Fruit fly (Drosophila melanogaster): Measurements from ENCODE around the gene CG10098.

dm6 chr3R:7075115-7075425, 49.3 kb upstream of the CG10098 start:
- TF ChIP-seq ttk (optimal IDR thresholded peaks at IDR 0.05), result no peak
- TF ChIP-seq psq (optimal IDR thresholded peaks at IDR 0.05), result no peak
- no peak for TF ChIP-seq insv (optimal IDR thresholded peaks at IDR 0.05)
- no peak for TF ChIP-seq Sin3A (optimal IDR thresholded peaks at IDR 0.05)
- TF ChIP-seq Myc (optimal IDR thresholded peaks at IDR 0.05), result no peak
- no peak for TF ChIP-seq h (optimal IDR thresholded peaks at IDR 0.05)

Data from Kc167 (cell line).